Fruit fly (Drosophila melanogaster) whole organism: Measurements from ENCODE around the gene Brd8.

Experiments used
- CG8478 ChIP-seq: fragments of >200 bp; optimal IDR thresholded peaks from 2 replicates; lab custom pipeline; 2018; ENCODE audit warnings: inconsistent platforms
- Dll ChIP-seq: fragments of >200 bp; optimal IDR thresholded peaks from 2 replicates; lab custom pipeline; 2017
- EcR ChIP-seq, 2 experiments: fragments of >200 bp; optimal IDR thresholded peaks; 2 replicates each; lab custom pipeline; 2017; ENCODE audit warnings: missing biosample characterization in 2 of 2, missing genetic modification characterization in 2 of 2, missing genetic modification reagents in 2 of 2
- pan ChIP-seq: fragments of >200 bp; optimal IDR thresholded peaks from 2 replicates; lab custom pipeline; 2017
- psq ChIP-seq: fragments of >200 bp; optimal IDR thresholded peaks from 2 replicates; lab custom pipeline; 2017
- usp ChIP-seq: fragments of >200 bp; optimal IDR thresholded peaks from 2 replicates; lab custom pipeline; 2017; ENCODE audit warnings: missing biosample characterization, missing genetic modification characterization, mixed read lengths

Gene Brd8

dm6 chr3R:29222891-29223842, at the start of gene Brd8, which contains the start of gene Cisd2:
Gene Brd8 (plus strand): TSS chr3R:29223485.
Gene Cisd2 (minus strand): TSS chr3R:29223428.
- TF ChIP-seq psq (no peak), pan (lab: Kevin White, UChicago) (no peak), Dll (lab: Kevin White, UChicago) (no peak), usp (no peak), CG8478 (lab: Kevin White, UChicago) (no peak), EcR (GFP tag; optimal IDR thresholded peaks at IDR 0.05; lab: Kevin White, UChicago) (no peak)

DNA sequence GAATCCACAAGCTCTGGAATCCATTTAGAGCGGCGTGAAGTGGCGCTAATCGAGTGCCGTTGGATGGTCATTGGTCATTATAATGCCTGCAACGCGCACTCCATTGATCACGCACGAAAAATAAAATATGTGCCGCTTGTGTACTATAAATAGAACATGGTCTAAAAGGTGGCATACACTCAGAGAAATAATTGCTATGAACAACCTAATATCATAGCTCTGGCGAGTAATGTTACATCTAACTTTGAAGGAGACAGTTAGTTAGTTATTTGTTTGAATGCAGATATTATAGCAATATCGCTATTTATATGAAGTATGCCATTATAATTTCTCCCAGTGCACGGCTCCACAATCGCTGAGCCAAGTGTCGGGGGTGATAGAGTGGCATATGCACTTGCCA, 32.3 kb upstream of the Brd8 start:
- TF ChIP-seq EcR (GFP tag; optimal IDR thresholded peaks at IDR 0.05; lab: Kevin White, UChicago) = no peak
- no peak for TF ChIP-seq Dll (lab: Kevin White, UChicago)

- no peak for TF ChIP-seq pan (lab: Kevin White, UChicago)
- TF ChIP-seq psq = no peak
- TF ChIP-seq EcR (GFP tag; optimal IDR thresholded peaks at IDR 0.05; lab: Kevin White, UChicago) = no peak
- no peak for TF ChIP-seq usp
- no peak for TF ChIP-seq Dll (lab: Kevin White, UChicago)
- TF ChIP-seq CG8478 (lab: Kevin White, UChicago) = no peak
Measured at dm6 chr3R:29194957-29195356, 28.3 kb upstream of the Brd8 start, which contains the start of gene jus. Gene jus (minus strand): TSS chr3R:29194994.

DNA sequence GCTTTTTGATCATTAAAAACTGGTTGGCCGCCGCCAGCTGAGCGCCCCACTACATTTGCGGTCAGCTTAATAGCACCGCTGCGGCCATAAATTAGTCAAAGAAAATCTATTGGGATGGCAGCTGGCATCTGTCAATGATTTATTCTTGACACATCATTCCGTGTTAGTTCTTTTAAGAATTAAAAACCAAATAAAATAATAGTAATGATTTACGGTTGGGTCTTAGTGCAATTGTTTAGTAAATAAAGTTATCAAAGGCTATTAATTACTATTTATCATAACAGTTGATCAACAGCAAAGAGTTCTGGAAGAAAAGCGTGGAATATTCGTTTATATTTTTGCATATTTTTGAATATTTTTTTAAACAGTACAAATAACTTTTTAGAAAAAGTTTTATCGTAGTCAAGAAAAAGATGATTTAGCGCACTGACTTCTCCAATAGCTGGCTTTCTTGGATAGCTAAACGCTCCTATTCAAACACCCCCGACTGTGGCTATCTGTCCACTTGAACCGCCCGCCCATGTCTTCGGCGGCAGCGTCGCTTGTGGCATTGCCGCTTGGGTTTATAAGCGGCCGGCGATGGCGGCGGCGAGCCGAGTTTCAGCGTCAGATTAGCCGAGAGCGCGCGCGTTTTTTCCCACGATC, 26.2 kb upstream of the Brd8 start, which contains the start of gene CG14515:
CG14515 (plus strand) TSS at position 590 of the 645 bp plus-strand sequence.
- no peak for TF ChIP-seq usp
- no peak for TF ChIP-seq CG8478 (lab: Kevin White, UChicago)
- no peak for TF ChIP-seq Dll (lab: Kevin White, UChicago)
- no peak for TF ChIP-seq pan (lab: Kevin White, UChicago)
- no peak for TF ChIP-seq psq
- no peak for TF ChIP-seq EcR (GFP tag; optimal IDR thresholded peaks at IDR 0.05; lab: Kevin White, UChicago)

- TF ChIP-seq Dll (lab: Kevin White, UChicago) (no peak), usp (no peak), EcR (GFP tag; optimal IDR thresholded peaks at IDR 0.05; lab: Kevin White, UChicago) (no peak), psq (no peak), pan (lab: Kevin White, UChicago) (no peak), CG8478 (lab: Kevin White, UChicago) (no peak)
Measured at dm6 chr3R:29198299-29198698, 25.0 kb upstream of the Brd8 start.

- TF ChIP-seq Dll (lab: Kevin White, UChicago) (no peak), EcR (GFP tag; optimal IDR thresholded peaks at IDR 0.05; lab: Kevin White, UChicago) (peak; percentile 86 to 91)
Measured at dm6 chr3R:29199807-29200693, 23.2 kb upstream of the Brd8 start, which contains the start of gene CG11899. Gene CG11899 (plus strand): TSS chr3R:29200454.

dm6 chr3R:29202418-29202817, 20.9 kb upstream of the Brd8 start, which contains the start of gene Mesh1:
Gene Mesh1 (minus strand): TSS chr3R:29202525.
- TF ChIP-seq Dll (lab: Kevin White, UChicago) (no peak), psq (no peak), EcR (GFP tag; optimal IDR thresholded peaks at IDR 0.05; lab: Kevin White, UChicago) (no peak), CG8478 (lab: Kevin White, UChicago) (no peak), usp (no peak), pan (lab: Kevin White, UChicago) (no peak)

DNA sequence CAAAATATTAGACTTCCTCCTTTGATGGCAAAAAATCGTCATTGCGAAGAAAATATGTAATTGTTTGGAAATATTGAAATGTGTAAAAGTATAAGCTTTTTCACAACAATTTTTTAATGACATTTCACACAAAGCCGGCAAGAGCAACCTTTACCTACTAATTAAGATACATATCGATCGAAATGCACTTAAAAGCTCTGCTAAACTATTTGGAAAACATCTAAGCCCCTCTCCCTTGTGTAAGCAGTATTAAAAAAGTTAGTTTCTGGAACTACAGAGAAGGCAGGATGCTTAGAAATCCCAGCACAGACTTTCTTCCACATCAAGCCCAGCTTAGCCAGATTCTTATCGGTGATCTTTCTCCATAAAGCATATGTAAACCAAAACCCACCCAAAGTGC, 19.3 kb upstream of the Brd8 start, which contains the start of gene Cyt-c1L:
Cyt-c1L (minus strand) TSS at position 101 of the 400 bp plus-strand sequence.
- no peak for TF ChIP-seq pan (lab: Kevin White, UChicago)
- no peak for TF ChIP-seq Dll (lab: Kevin White, UChicago)
- no peak for TF ChIP-seq CG8478 (lab: Kevin White, UChicago)
- TF ChIP-seq EcR (GFP tag; optimal IDR thresholded peaks at IDR 0.05; lab: Kevin White, UChicago) = no peak
- no peak for TF ChIP-seq psq
- no peak for TF ChIP-seq usp

- TF ChIP-seq pan (lab: Kevin White, UChicago) (no peak), EcR (GFP tag; optimal IDR thresholded peaks at IDR 0.05; lab: Kevin White, UChicago) (no peak), psq (no peak), usp (no peak), Dll (lab: Kevin White, UChicago) (no peak), CG8478 (lab: Kevin White, UChicago) (no peak)
Measured at dm6 chr3R:29204612-29205480, 18.4 kb upstream of the Brd8 start.
